Worm (Caenorhabditis elegans) whole organism, L2 larva: ENCODE data around the gene ras-1.

ENCODE experiments used
- aly-2 ChIP-seq: fragments of 150-350 bp; optimal IDR thresholded peaks from 2 replicates; lab custom pipeline; 2014; ENCODE audit warnings: missing biosample characterization, missing genetic modification characterization
- blmp-1 ChIP-seq: sonication (generic microtip); optimal IDR thresholded peaks from 2 replicates; lab custom pipeline; 2017; ENCODE audit warnings: missing genetic modification characterization, mild to moderate bottlenecking, missing compliant biosample characterization, antibody characterized with exemption, moderate library complexity; ENCODE audit not compliant: insufficient read depth
- ceh-16 ChIP-seq: fragments of 150-350 bp; optimal IDR thresholded peaks from 2 replicates; lab custom pipeline; 2014; ENCODE audit warnings: missing biosample characterization, missing genetic modification characterization
- dmd-4 ChIP-seq: sonication (generic microtip); optimal IDR thresholded peaks from 2 replicates; lab custom pipeline; 2017; ENCODE audit warnings: missing biosample characterization, missing genetic modification characterization
- egl-27 ChIP-seq: sonication (generic microtip); optimal IDR thresholded peaks from 3 replicates; lab custom pipeline; 2017; ENCODE audit warnings: missing biosample characterization, missing genetic modification reagents, missing genetic modification characterization
- fos-1 ChIP-seq: fragments of 150-350 bp; optimal IDR thresholded peaks from 2 replicates; lab custom pipeline; 2014; ENCODE audit warnings: missing biosample characterization, missing genetic modification characterization
- lin-39 ChIP-seq: fragments of 150-350 bp; optimal IDR thresholded peaks from 2 replicates; lab custom pipeline; 2014; ENCODE audit warnings: missing biosample characterization, missing genetic modification reagents, missing genetic modification characterization
- lsy-2 ChIP-seq, 2 experiments: fragments of 150-350 bp in 1 of 2; sonication (generic microtip) in 1 of 2; optimal IDR thresholded peaks; 2 replicates each; lab custom pipeline; 2014 to 2017; ENCODE audit warnings: missing biosample characterization in 2 of 2, missing genetic modification characterization in 2 of 2
- nhr-10 ChIP-seq: sonication (generic microtip); optimal IDR thresholded peaks from 2 replicates; lab custom pipeline; 2017; ENCODE audit warnings: missing biosample characterization, missing genetic modification characterization
- nhr-25 ChIP-seq: fragments of 150-350 bp; sonication (generic microtip); optimal IDR thresholded peaks from 3 replicates; lab custom pipeline; 2014; ENCODE audit warnings: missing biosample characterization, missing genetic modification characterization
- nhr-6 ChIP-seq: fragments of 150-350 bp; optimal IDR thresholded peaks from 2 replicates; lab custom pipeline; 2014; ENCODE audit warnings: missing biosample characterization, missing genetic modification characterization
- unc-62 ChIP-seq: fragments of 150-350 bp; optimal IDR thresholded peaks from 2 replicates; lab custom pipeline; 2014; ENCODE audit warnings: missing biosample characterization, missing genetic modification reagents, missing genetic modification characterization
- zag-1 ChIP-seq: fragments of 150-350 bp; optimal IDR thresholded peaks from 2 replicates; lab custom pipeline; 2014; ENCODE audit warnings: missing biosample characterization, missing genetic modification characterization

DNA sequence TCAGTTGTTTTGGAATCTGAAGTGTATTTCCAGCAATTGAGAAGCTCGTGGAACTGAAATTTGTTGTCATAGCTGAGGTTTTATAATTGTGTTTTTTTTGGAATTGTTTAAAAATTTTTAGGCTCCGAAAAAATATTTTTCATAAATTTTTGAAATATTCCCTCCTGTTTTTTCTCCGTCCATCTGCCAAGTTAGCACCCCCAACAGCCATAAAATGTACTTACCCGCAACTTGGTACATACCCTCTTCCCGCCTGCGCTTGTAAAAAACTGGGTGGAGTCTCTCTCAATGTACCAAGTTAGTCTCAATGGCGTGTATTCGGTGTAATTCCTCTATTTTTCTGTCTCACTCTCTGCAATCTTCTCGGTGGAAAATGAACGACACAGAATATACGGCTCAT is 37.7 kb upstream of the ras-1 start, which contains the start of gene Y57A10B.6:
- TF ChIP-seq zag-1 (tag; lab: Kevin White, UChicago): no peak
- TF ChIP-seq nhr-10: no peak
- no peak for TF ChIP-seq lsy-2 (tag; optimal IDR thresholded peaks at IDR 0.05; lab: Kevin White, UChicago)
- TF ChIP-seq nhr-6 (tag; lab: Kevin White, UChicago): no peak
- no peak for TF ChIP-seq nhr-25
- no peak for TF ChIP-seq lin-39
- TF ChIP-seq egl-27 (tag; lab: Kevin White, UChicago): no peak
- no peak for TF ChIP-seq aly-2
- TF ChIP-seq blmp-1 (tag; lab: Kevin White, UChicago): no peak
- TF ChIP-seq unc-62 (GFP tag; lab: Kevin White, UChicago): no peak
- no peak for TF ChIP-seq ceh-16 (tag; lab: Kevin White, UChicago)
- no peak for TF ChIP-seq dmd-4 (tag; lab: Kevin White, UChicago)
- TF ChIP-seq fos-1 (tag; lab: Kevin White, UChicago): no peak
